Fruit fly (Drosophila melanogaster) whole organism, embryonic: ENCODE data around the gene Inx5.
A peak's percentile ranks its signal among the peaks of the same experiment; 100 is the strongest.

Experiments
- Adf1 ChIP-seq: fragments of 200-800 bp; sonication (Bioruptor generic); IDR thresholded peaks from 2 replicates; pipeline ENCODE4 v1.3.6; 2022; ENCODE audit warnings: missing biosample characterization, missing genetic modification characterization
- Antp ChIP-seq: fragments of 200-800 bp; sonication (Bioruptor generic); optimal IDR thresholded peaks from 3 replicates; lab custom pipeline; 2016; ENCODE audit warnings: missing biosample characterization, missing genetic modification characterization
- Atf-2 ChIP-seq: fragments of 200-800 bp; sonication (Bioruptor generic); optimal IDR thresholded peaks from 2 replicates; lab custom pipeline; 2016; ENCODE audit warnings: missing biosample characterization, missing genetic modification characterization
- CG10147 ChIP-seq: fragments of 200-800 bp; sonication (Bioruptor generic); optimal IDR thresholded peaks from 2 replicates; lab custom pipeline; 2019; ENCODE audit warnings: missing biosample characterization, mild to moderate bottlenecking, missing genetic modification characterization, moderate library complexity
- CG10321 ChIP-seq: fragments of 200-800 bp; sonication (Bioruptor generic); IDR thresholded peaks from 2 replicates; pipeline ENCODE4 v1.3.6; 2022; ENCODE audit warnings: missing biosample characterization, missing genetic modification characterization
- CG10959 ChIP-seq: fragments of 200-800 bp; sonication (Bioruptor generic); IDR thresholded peaks from 2 replicates; pipeline ENCODE4 v1.3.6; 2022; ENCODE audit warnings: missing biosample characterization, missing genetic modification characterization
- CG11456 ChIP-seq: fragments of 200-800 bp; sonication (Bioruptor generic); IDR thresholded peaks from 3 replicates; pipeline ENCODE4 v1.3.6; 2022; ENCODE audit warnings: missing biosample characterization, missing genetic modification characterization
- CG12769 ChIP-seq: fragments of 200-800 bp; sonication (Bioruptor generic); optimal IDR thresholded peaks from 2 replicates; lab custom pipeline; 2019; ENCODE audit warnings: missing biosample characterization, mild to moderate bottlenecking, missing genetic modification characterization, moderate library complexity
- CG13894 ChIP-seq: fragments of 200-800 bp; sonication (Bioruptor generic); optimal IDR thresholded peaks from 3 replicates; lab custom pipeline; 2018; ENCODE audit warnings: missing biosample characterization, mild to moderate bottlenecking, missing genetic modification characterization, moderate library complexity
- CG16779 ChIP-seq: fragments of 200-800 bp; sonication (Bioruptor generic); IDR thresholded peaks from 2 replicates; pipeline ENCODE4 v1.3.6; 2022; ENCODE audit warnings: missing biosample characterization, missing genetic modification characterization
- CG2116 ChIP-seq: fragments of 200-800 bp; sonication (Bioruptor generic); optimal IDR thresholded peaks from 3 replicates; lab custom pipeline; 2018; ENCODE audit warnings: missing biosample characterization, mild to moderate bottlenecking, missing genetic modification characterization
- CG32532 ChIP-seq: fragments of 200-800 bp; sonication (Bioruptor generic); IDR thresholded peaks from 2 replicates; pipeline ENCODE4 v1.3.6; 2022; ENCODE audit warnings: missing biosample characterization, missing genetic modification characterization
- CG32767 ChIP-seq: fragments of 200-800 bp; sonication (Bioruptor generic); IDR thresholded peaks from 2 replicates; pipeline ENCODE4 v1.3.6; 2022; ENCODE audit warnings: missing biosample characterization, missing genetic modification characterization
- CG33213 ChIP-seq: fragments of 200-800 bp; sonication (Bioruptor generic); optimal IDR thresholded peaks from 3 replicates; lab custom pipeline; 2016; ENCODE audit warnings: missing biosample characterization, missing genetic modification characterization
- CG4730 ChIP-seq: fragments of 200-800 bp; sonication (Bioruptor generic); IDR thresholded peaks from 2 replicates; pipeline ENCODE4 v1.3.6; 2022; ENCODE audit warnings: missing biosample characterization, missing genetic modification characterization
- CG5953 ChIP-seq: fragments of 200-800 bp; sonication (Bioruptor generic); IDR thresholded peaks from 2 replicates; pipeline ENCODE4 v1.3.6; 2022; ENCODE audit warnings: missing biosample characterization, missing genetic modification characterization
- CG8359 ChIP-seq: fragments of 200-800 bp; sonication (Bioruptor generic); optimal IDR thresholded peaks from 2 replicates; lab custom pipeline; 2017; ENCODE audit warnings: missing biosample characterization, mild to moderate bottlenecking, missing genetic modification characterization, borderline replicate concordance
- CG9727 ChIP-seq: fragments of 200-800 bp; sonication (Bioruptor generic); optimal IDR thresholded peaks from 3 replicates; lab custom pipeline; 2017; ENCODE audit warnings: missing biosample characterization, mild to moderate bottlenecking, missing genetic modification characterization
- Dip2 ChIP-seq: fragments of 200-800 bp; sonication (Bioruptor generic); IDR thresholded peaks from 2 replicates; pipeline ENCODE4 v1.3.6; 2022; ENCODE audit warnings: missing biosample characterization, missing genetic modification characterization
- Dp ChIP-seq: fragments of 200-800 bp; sonication (Bioruptor generic); optimal IDR thresholded peaks from 2 replicates; lab custom pipeline; 2018; ENCODE audit warnings: missing biosample characterization, mild to moderate bottlenecking, missing genetic modification characterization, moderate library complexity
- Ets97D ChIP-seq: fragments of 200-800 bp; sonication (Bioruptor generic); optimal IDR thresholded peaks from 3 replicates; lab custom pipeline; 2016; ENCODE audit warnings: missing biosample characterization, missing genetic modification characterization
- H2.0 ChIP-seq: fragments of 200-800 bp; sonication (Bioruptor generic); IDR thresholded peaks from 2 replicates; pipeline ENCODE4 v1.3.6; 2022; ENCODE audit warnings: missing biosample characterization, missing genetic modification characterization
- Hey ChIP-seq: fragments of 200-800 bp; sonication (Bioruptor generic); optimal IDR thresholded peaks from 3 replicates; lab custom pipeline; 2018; ENCODE audit warnings: missing biosample characterization, mild to moderate bottlenecking, missing genetic modification characterization
- Lim3 ChIP-seq: fragments of 200-800 bp; sonication (Bioruptor generic); IDR thresholded peaks from 2 replicates; pipeline ENCODE4 v1.3.6; 2022; ENCODE audit warnings: missing biosample characterization, missing genetic modification characterization
- Mad ChIP-seq: fragments of 200-800 bp; sonication (Bioruptor generic); optimal IDR thresholded peaks from 2 replicates; lab custom pipeline; 2016; ENCODE audit warnings: missing biosample characterization, missing genetic modification characterization
- Myb ChIP-seq: fragments of 200-800 bp; sonication (Bioruptor generic); optimal IDR thresholded peaks from 2 replicates; lab custom pipeline; 2016; ENCODE audit warnings: missing biosample characterization, missing genetic modification characterization
- NK7.1 ChIP-seq: fragments of 200-800 bp; sonication (Bioruptor generic); optimal IDR thresholded peaks from 3 replicates; lab custom pipeline; 2016; ENCODE audit warnings: missing biosample characterization, missing genetic modification characterization
- Oaz ChIP-seq: fragments of 200-800 bp; sonication (Bioruptor generic); IDR thresholded peaks from 2 replicates; pipeline ENCODE4 v1.3.6; 2022; ENCODE audit warnings: missing biosample characterization, missing genetic modification characterization
- PHDP ChIP-seq: fragments of 200-800 bp; sonication (Bioruptor generic); optimal IDR thresholded peaks from 3 replicates; lab custom pipeline; 2018; ENCODE audit warnings: missing biosample characterization, mild to moderate bottlenecking, missing genetic modification characterization, moderate library complexity
- Ravus ChIP-seq: fragments of 200-800 bp; sonication (Bioruptor generic); IDR thresholded peaks from 2 replicates; pipeline ENCODE4 v1.3.6; 2022; ENCODE audit warnings: missing biosample characterization, missing genetic modification characterization
- Sox102F ChIP-seq: fragments of 200-800 bp; sonication (Bioruptor generic); optimal IDR thresholded peaks from 2 replicates; lab custom pipeline; 2018; ENCODE audit warnings: missing biosample characterization, mild to moderate bottlenecking, missing genetic modification characterization, moderate library complexity
- Spps ChIP-seq: fragments of 200-800 bp; sonication (Bioruptor generic); optimal IDR thresholded peaks from 2 replicates; lab custom pipeline; 2018; ENCODE audit warnings: missing biosample characterization, mild to moderate bottlenecking, missing genetic modification characterization
- ac ChIP-seq: fragments of 200-800 bp; sonication (Bioruptor generic); optimal IDR thresholded peaks from 3 replicates; lab custom pipeline; 2017; ENCODE audit warnings: missing biosample characterization, mild to moderate bottlenecking, missing genetic modification characterization
- cg ChIP-seq: fragments of 200-800 bp; sonication (Bioruptor generic); optimal IDR thresholded peaks from 3 replicates; lab custom pipeline; 2019; ENCODE audit warnings: missing biosample characterization, mild to moderate bottlenecking, missing genetic modification characterization, moderate library complexity
- dimm ChIP-seq: fragments of 200-800 bp; sonication (Bioruptor generic); IDR thresholded peaks from 2 replicates; pipeline ENCODE4 v1.3.6; 2022; ENCODE audit warnings: missing biosample characterization, missing genetic modification characterization
- ems ChIP-seq: fragments of 200-800 bp; sonication (Bioruptor generic); optimal IDR thresholded peaks from 3 replicates; lab custom pipeline; 2016; ENCODE audit warnings: missing biosample characterization, missing genetic modification characterization
- fd3F ChIP-seq: fragments of 200-800 bp; sonication (Bioruptor generic); optimal IDR thresholded peaks from 2 replicates; lab custom pipeline; 2018; ENCODE audit warnings: missing biosample characterization, mild to moderate bottlenecking, missing genetic modification characterization, moderate library complexity
- fd96Cb ChIP-seq: fragments of 200-800 bp; sonication (Bioruptor generic); optimal IDR thresholded peaks from 2 replicates; lab custom pipeline; 2018; ENCODE audit warnings: missing biosample characterization, mild to moderate bottlenecking, missing genetic modification characterization, moderate library complexity
- ftz-f1 ChIP-seq: fragments of 200-800 bp; sonication (Bioruptor generic); optimal IDR thresholded peaks from 2 replicates; lab custom pipeline; 2016; ENCODE audit warnings: missing biosample characterization, missing genetic modification characterization
- jumu ChIP-seq: fragments of 200-800 bp; sonication (Bioruptor generic); optimal IDR thresholded peaks from 3 replicates; lab custom pipeline; 2016; ENCODE audit warnings: missing biosample characterization, missing genetic modification characterization
- kay ChIP-seq: fragments of 200-800 bp; sonication (Bioruptor generic); optimal IDR thresholded peaks from 2 replicates; lab custom pipeline; 2016; ENCODE audit warnings: missing biosample characterization, missing genetic modification characterization
- lola ChIP-seq, 3 experiments: fragments of >200 bp in 2 of 3; fragments of 200-800 bp in 1 of 3; sonication (Bioruptor generic) in 1 of 3; optimal IDR thresholded peaks; 2 replicates each; lab custom pipeline; 2017 to 2019; ENCODE audit warnings: missing biosample characterization in 3 of 3, missing genetic modification characterization in 3 of 3, mild to moderate bottlenecking in 1 of 3, moderate library complexity in 1 of 3
- luna ChIP-seq: fragments of 200-800 bp; sonication (Bioruptor generic); optimal IDR thresholded peaks from 2 replicates; lab custom pipeline; 2016; ENCODE audit warnings: missing biosample characterization, missing genetic modification characterization
- nerfin-1 ChIP-seq: fragments of 200-800 bp; sonication (Bioruptor generic); optimal IDR thresholded peaks from 3 replicates; lab custom pipeline; 2019; ENCODE audit warnings: missing biosample characterization, mild to moderate bottlenecking, missing genetic modification characterization, moderate library complexity
- run ChIP-seq: fragments of 200-800 bp; sonication (Bioruptor generic); optimal IDR thresholded peaks from 3 replicates; lab custom pipeline; 2018; ENCODE audit warnings: missing biosample characterization, mild to moderate bottlenecking, missing genetic modification characterization
- slbo ChIP-seq: fragments of 200-800 bp; sonication (Bioruptor generic); IDR thresholded peaks from 2 replicates; pipeline ENCODE4 v1.3.6; 2022; ENCODE audit warnings: missing biosample characterization, missing genetic modification characterization
- slou ChIP-seq: fragments of 200-800 bp; sonication (Bioruptor generic); optimal IDR thresholded peaks from 3 replicates; lab custom pipeline; 2016; ENCODE audit warnings: missing biosample characterization, missing genetic modification characterization
- ssp ChIP-seq: fragments of 200-800 bp; sonication (Bioruptor generic); IDR thresholded peaks from 2 replicates; pipeline ENCODE4 v1.3.6; 2022; ENCODE audit warnings: missing biosample characterization, missing genetic modification characterization
- stwl ChIP-seq: fragments of 200-800 bp; sonication (Bioruptor generic); optimal IDR thresholded peaks from 3 replicates; lab custom pipeline; 2018; ENCODE audit warnings: missing biosample characterization, mild to moderate bottlenecking, missing genetic modification characterization, moderate library complexity
- tna ChIP-seq: fragments of 200-800 bp; sonication (Bioruptor generic); IDR thresholded peaks from 2 replicates; pipeline ENCODE4 v1.3.6; 2022; ENCODE audit warnings: missing biosample characterization, missing genetic modification characterization; ENCODE audit not compliant: partially characterized antibody

Gene Inx5

dm6 chrX:19179696-19180255, 9.1 kb upstream of the Inx5 start, which contains the start of the genes CG7556 and CG7453 (continued):
- no peak for TF ChIP-seq CG10959 (GFP tag; lab: Robert Waterston, UW)
- TF ChIP-seq CG33213 (GFP tag; lab: Kevin White, UChicago) = peak; percentile 56
- peak; percentile 78 for TF ChIP-seq CG9727 (GFP tag; lab: Kevin White, UChicago)
- TF ChIP-seq ssp (GFP tag; lab: Robert Waterston, UW) = peak; percentile 46
- no peak for TF ChIP-seq CG5953 (GFP tag; lab: Robert Waterston, UW)
- peak; percentile 60 for TF ChIP-seq Mad
- TF ChIP-seq slou (GFP tag; lab: Kevin White, UChicago) = peak; percentile 41
- no peak for TF ChIP-seq Ravus
- peak; percentile 44 for TF ChIP-seq fd3F (GFP tag; lab: Kevin White, UChicago)
- TF ChIP-seq dimm (GFP tag; lab: Robert Waterston, UW) = no peak
- no peak for TF ChIP-seq Oaz (GFP tag; lab: Robert Waterston, UW)
- TF ChIP-seq NK7.1 (GFP tag; lab: Kevin White, UChicago) = peak; percentile 50
- peak; percentile 59 for TF ChIP-seq Antp (GFP tag; lab: Kevin White, UChicago)
- peak; percentile 38 for TF ChIP-seq Adf1 (GFP tag; lab: Robert Waterston, UW)
- peak; percentile 68 for TF ChIP-seq CG10147 (GFP tag; lab: Kevin White, UChicago)
- peak; percentile 25 for TF ChIP-seq luna (GFP tag; lab: Kevin White, UChicago)
- peak; percentile 80 for TF ChIP-seq slbo (GFP tag; lab: Robert Waterston, UW)
- TF ChIP-seq cg = peak; percentile 76
- peak; percentile 57 for TF ChIP-seq H2.0 (GFP tag; lab: Robert Waterston, UW)
- TF ChIP-seq nerfin-1 = peak; percentile 57
- peak; percentile 31; the same call in 1 of the 2 replicates for TF ChIP-seq CG4730 (GFP tag; lab: Robert Waterston, UW)
- peak; percentile 2 for TF ChIP-seq stwl
- peak; percentile 71 for TF ChIP-seq Sox102F (GFP tag; lab: Kevin White, UChicago)
- TF ChIP-seq fd96Cb = peak; percentile 46
- peak; percentile 70 for TF ChIP-seq PHDP (tag; lab: Kevin White, UChicago)
- no peak for TF ChIP-seq tna (GFP tag; lab: Robert Waterston, UW)
- no peak for TF ChIP-seq Hey (tag; lab: Kevin White, UChicago)
- TF ChIP-seq Atf-2 (GFP tag; lab: Kevin White, UChicago) = peak; percentile 72
- no peak for TF ChIP-seq Dip2 (GFP tag; lab: Robert Waterston, UW)
- peak; percentile 75 for TF ChIP-seq jumu (GFP tag; lab: Kevin White, UChicago)
- TF ChIP-seq Dp (GFP tag; lab: Kevin White, UChicago) = peak; percentile 14
- TF ChIP-seq ac = no peak
- TF ChIP-seq CG12769 (tag; lab: Kevin White, UChicago) = no peak
- TF ChIP-seq CG32767 = peak; percentile 43; the same call in 1 of the 2 replicates
- peak; percentile 86 for TF ChIP-seq CG2116 (GFP tag; lab: Kevin White, UChicago)

- peak; percentile 24; the same call in 1 of the 2 replicates for TF ChIP-seq CG32532 (GFP tag; lab: Robert Waterston, UW)
- no peak for TF ChIP-seq Ets97D (GFP tag; lab: Kevin White, UChicago)
- TF ChIP-seq CG11456 (GFP tag; lab: Robert Waterston, UW) = no peak
- no peak for TF ChIP-seq ems (GFP tag; lab: Kevin White, UChicago)
- TF ChIP-seq PHDP (tag; lab: Kevin White, UChicago) = no peak
- TF ChIP-seq CG10321 (GFP tag; lab: Robert Waterston, UW) = no peak
- TF ChIP-seq CG8359 (GFP tag; lab: Kevin White, UChicago) = peak; percentile 99
- TF ChIP-seq run (tag; lab: Kevin White, UChicago) = no peak
- no peak for TF ChIP-seq lola (GFP tag; optimal IDR thresholded peaks at IDR 0.05; lab: Kevin White, UChicago)
- TF ChIP-seq ftz-f1 = peak; percentile 9
- peak; percentile 92 for TF ChIP-seq CG13894
- TF ChIP-seq kay (GFP tag; lab: Kevin White, UChicago) = no peak
- no peak for TF ChIP-seq Myb
- TF ChIP-seq CG33213 (GFP tag; lab: Kevin White, UChicago) = no peak
- TF ChIP-seq Lim3 = no peak
- no peak for TF ChIP-seq CG16779 (GFP tag; lab: Robert Waterston, UW)
- no peak for TF ChIP-seq Spps (tag; lab: Kevin White, UChicago)
Observed at dm6 chrX:19174850-19175571, 4.3 kb upstream of the Inx5 start, which contains the start of gene CG33939. CG33939 (minus strand) TSS chrX:19174900.
